Worm (Caenorhabditis elegans) whole organism, mixed stage, embryonic: Measurements from ENCODE around the gene fbxa-107.

ENCODE experiments used
- M03D4.4 ChIP-seq: sonication (generic microtip); optimal IDR thresholded peaks from 2 replicates; lab custom pipeline; 2017; ENCODE audit warnings: mild to moderate bottlenecking, missing genetic modification characterization, missing compliant biosample characterization
- blmp-1 ChIP-seq: fragments of 150-350 bp; optimal IDR thresholded peaks from 2 replicates; lab custom pipeline; 2014; ENCODE audit warnings: missing biosample characterization, missing genetic modification characterization
- ceh-39 ChIP-seq: fragments of 150-350 bp; optimal IDR thresholded peaks from 2 replicates; lab custom pipeline; 2014; ENCODE audit warnings: missing biosample characterization, missing genetic modification characterization
- ceh-43 ChIP-seq: fragments of 200-800 bp; sonication (Bioruptor generic); optimal IDR thresholded peaks from 2 replicates; lab custom pipeline; 2018; ENCODE audit warnings: mild to moderate bottlenecking, missing genetic modification characterization, moderate library complexity, missing compliant biosample characterization
- ceh-83 ChIP-seq: fragments of 200-800 bp; sonication (Bioruptor generic); optimal IDR thresholded peaks from 2 replicates; lab custom pipeline; 2018; ENCODE audit warnings: mild to moderate bottlenecking, missing genetic modification characterization, missing compliant biosample characterization
- ces-1 ChIP-seq: fragments of 150-350 bp; optimal IDR thresholded peaks from 2 replicates; lab custom pipeline; 2014; ENCODE audit warnings: missing biosample characterization, missing genetic modification reagents, missing genetic modification characterization
- cnd-1 ChIP-seq: fragments of 200-800 bp; sonication (Bioruptor generic); optimal IDR thresholded peaks from 2 replicates; lab custom pipeline; 2018; ENCODE audit warnings: mild to moderate bottlenecking, missing genetic modification characterization, missing compliant biosample characterization
- drap-1 ChIP-seq: fragments of 200-800 bp; sonication (Bioruptor generic); optimal IDR thresholded peaks from 3 replicates; lab custom pipeline; 2018; ENCODE audit warnings: mild to moderate bottlenecking, missing genetic modification characterization, missing compliant biosample characterization
- elt-1 ChIP-seq: sonication (generic microtip); optimal IDR thresholded peaks from 2 replicates; lab custom pipeline; 2017; ENCODE audit warnings: missing genetic modification characterization, mild to moderate bottlenecking, missing compliant biosample characterization, antibody characterized with exemption, moderate library complexity, borderline replicate concordance; ENCODE audit not compliant: insufficient read depth
- flh-1 ChIP-seq: fragments of 200-800 bp; sonication (Bioruptor generic); optimal IDR thresholded peaks from 2 replicates; lab custom pipeline; 2018; ENCODE audit warnings: mild to moderate bottlenecking, missing genetic modification characterization, moderate library complexity, missing compliant biosample characterization
- ham-2 ChIP-seq: fragments of 200-800 bp; sonication (Bioruptor generic); optimal IDR thresholded peaks from 2 replicates; lab custom pipeline; 2018; ENCODE audit warnings: mild to moderate bottlenecking, missing genetic modification characterization, missing compliant biosample characterization
- hlh-1 ChIP-seq: fragments of 150-350 bp; optimal IDR thresholded peaks from 2 replicates; lab custom pipeline; 2014; ENCODE audit warnings: missing biosample characterization, missing genetic modification reagents, missing genetic modification characterization
- lin-13 ChIP-seq: fragments of 150-350 bp; optimal IDR thresholded peaks from 2 replicates; lab custom pipeline; 2014; ENCODE audit warnings: missing biosample characterization, missing genetic modification characterization
- lsy-2 ChIP-seq: fragments of 150-350 bp; optimal IDR thresholded peaks from 2 replicates; lab custom pipeline; 2014; ENCODE audit warnings: missing biosample characterization, missing genetic modification characterization
- mab-5 ChIP-seq: fragments of 150-350 bp; optimal IDR thresholded peaks from 2 replicates; lab custom pipeline; 2014; ENCODE audit warnings: missing biosample characterization, missing genetic modification characterization
- mep-1 ChIP-seq: fragments of 150-350 bp; optimal IDR thresholded peaks from 2 replicates; lab custom pipeline; 2017; ENCODE audit warnings: missing biosample characterization, missing genetic modification reagents, missing genetic modification characterization, inconsistent platforms
- nhr-12 ChIP-seq: fragments of 150-350 bp; optimal IDR thresholded peaks from 2 replicates; lab custom pipeline; 2014; ENCODE audit warnings: missing biosample characterization, missing genetic modification characterization
- nhr-2 ChIP-seq: fragments of 150-350 bp; optimal IDR thresholded peaks from 2 replicates; lab custom pipeline; 2014; ENCODE audit warnings: missing biosample characterization, missing genetic modification characterization
- nhr-237 ChIP-seq: fragments of 150-350 bp; optimal IDR thresholded peaks from 2 replicates; lab custom pipeline; 2014; ENCODE audit warnings: missing biosample characterization, missing genetic modification characterization
- nhr-28 ChIP-seq: fragments of 150-350 bp; optimal IDR thresholded peaks from 2 replicates; lab custom pipeline; 2014; ENCODE audit warnings: missing biosample characterization, missing genetic modification characterization
- nhr-76 ChIP-seq: sonication (generic microtip); optimal IDR thresholded peaks from 2 replicates; lab custom pipeline; 2017; ENCODE audit warnings: missing biosample characterization, missing genetic modification characterization
- pha-4 ChIP-seq: fragments of 150-350 bp; optimal IDR thresholded peaks from 2 replicates; lab custom pipeline; 2018; ENCODE audit warnings: missing biosample characterization, missing genetic modification reagents, missing genetic modification characterization
- sptf-1 ChIP-seq: sonication (generic microtip); optimal IDR thresholded peaks from 2 replicates; lab custom pipeline; 2017; ENCODE audit warnings: mild to moderate bottlenecking, missing genetic modification characterization, moderate library complexity, missing compliant biosample characterization
- tbx-8 ChIP-seq: fragments of 200-800 bp; sonication (Bioruptor generic); optimal IDR thresholded peaks from 2 replicates; lab custom pipeline; 2018; ENCODE audit warnings: mild to moderate bottlenecking, missing genetic modification characterization, moderate library complexity, missing compliant biosample characterization
- unc-120 ChIP-seq: sonication (generic microtip); optimal IDR thresholded peaks from 2 replicates; lab custom pipeline; 2017; ENCODE audit warnings: missing genetic modification characterization, missing compliant biosample characterization; ENCODE audit not compliant: poor library complexity, severe bottlenecking
- unc-39 ChIP-seq: fragments of 150-350 bp; optimal IDR thresholded peaks from 2 replicates; lab custom pipeline; 2014; ENCODE audit warnings: missing biosample characterization, missing genetic modification characterization
- zip-8 ChIP-seq: fragments of 150-350 bp; optimal IDR thresholded peaks from 2 replicates; lab custom pipeline; 2014; ENCODE audit warnings: missing biosample characterization, missing genetic modification characterization
- ztf-11 ChIP-seq: fragments of 150-350 bp; optimal IDR thresholded peaks from 2 replicates; lab custom pipeline; 2014; ENCODE audit warnings: missing biosample characterization, missing genetic modification characterization

The fbxa-107 gene

DNA sequence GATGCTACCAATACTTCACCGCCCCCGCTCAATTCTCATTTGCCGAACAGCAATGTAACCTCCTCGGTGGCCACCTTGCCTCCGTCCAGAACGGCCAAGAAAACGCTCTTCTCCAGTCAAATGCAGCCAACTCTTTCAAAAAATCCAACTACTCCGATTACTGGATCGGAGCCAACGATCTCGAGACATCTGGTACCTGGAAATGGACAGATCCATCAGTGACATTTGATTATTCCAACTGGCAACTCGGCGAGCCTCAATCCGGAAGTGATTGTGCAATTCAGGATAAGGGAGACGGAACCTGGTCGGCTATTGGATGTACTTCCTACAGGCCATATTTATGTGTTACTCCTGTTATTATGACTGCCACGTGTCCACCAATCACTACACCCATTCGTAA lies 34.4 kb downstream of the fbxa-107 start:
- no peak for TF ChIP-seq ces-1 (GFP tag; lab: Kevin White, UChicago)

DNA sequence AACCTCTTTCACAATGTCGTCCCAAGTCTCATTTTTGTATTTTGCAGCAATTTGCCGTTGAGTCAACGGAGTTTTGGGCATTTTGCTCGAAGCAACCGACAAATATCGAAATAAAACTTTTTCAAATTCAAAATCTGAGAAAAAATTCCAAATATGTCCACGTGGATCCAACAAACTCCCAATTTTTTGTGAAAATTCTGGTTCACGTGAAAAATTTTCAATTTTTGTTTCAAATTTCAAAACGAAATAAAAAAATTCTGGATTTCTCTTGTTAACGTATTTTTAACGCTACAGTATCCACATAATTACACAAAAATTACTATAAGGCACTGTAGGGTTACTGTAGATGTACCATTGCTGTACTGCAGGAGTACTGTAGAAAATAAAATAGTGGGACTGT lies 37.5 kb downstream of the fbxa-107 start, which contains the start of gene C14A6.13:
Gene C14A6.13 (minus strand): TSS at position 101 of the 400 bp plus-strand sequence.
- no peak for TF ChIP-seq ceh-43 (GFP tag; lab: Kevin White, UChicago)
- TF ChIP-seq ceh-39: no peak

DNA sequence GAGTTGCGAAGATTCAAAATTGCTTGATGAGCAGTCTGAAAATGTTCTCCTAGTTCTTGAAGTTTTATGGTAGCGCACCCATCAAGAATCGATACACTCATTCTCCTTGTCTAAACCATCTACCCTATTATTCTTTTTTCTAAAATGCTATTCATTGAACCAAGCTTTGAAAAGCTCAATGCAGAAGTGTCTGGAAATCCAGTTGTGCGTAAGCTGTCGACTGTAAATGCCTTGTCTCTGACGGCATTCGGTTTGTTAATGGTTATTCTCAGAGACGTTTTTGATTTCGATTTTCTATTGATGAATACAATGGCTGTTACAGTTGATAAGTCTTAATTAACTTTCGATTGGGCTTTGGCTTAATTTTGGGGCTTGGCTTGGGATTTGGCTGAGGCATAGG lies 38.8 kb downstream of the fbxa-107 start, which contains the start of gene C14A6.12:
Gene C14A6.12 (minus strand): TSS at position 101 of the 400 bp plus-strand sequence.
- TF ChIP-seq sptf-1 (tag; lab: Kevin White, UChicago): no peak
- TF ChIP-seq cnd-1 (tag; lab: Kevin White, UChicago): no peak
- TF ChIP-seq lin-13 (tag; lab: Kevin White, UChicago): no peak
- TF ChIP-seq flh-1 (GFP tag; lab: Kevin White, UChicago): no peak
- TF ChIP-seq elt-1: no peak
- no peak for TF ChIP-seq ztf-11
- no peak for TF ChIP-seq ceh-83 (GFP tag; lab: Kevin White, UChicago)
- no peak for TF ChIP-seq nhr-237
- no peak for TF ChIP-seq ham-2 (GFP tag; lab: Kevin White, UChicago)
- no peak for TF ChIP-seq unc-120 (tag; lab: Kevin White, UChicago)
- TF ChIP-seq mep-1 (tag; lab: Kevin White, UChicago): no peak
- TF ChIP-seq lsy-2 (tag; lab: Kevin White, UChicago): no peak

DNA sequence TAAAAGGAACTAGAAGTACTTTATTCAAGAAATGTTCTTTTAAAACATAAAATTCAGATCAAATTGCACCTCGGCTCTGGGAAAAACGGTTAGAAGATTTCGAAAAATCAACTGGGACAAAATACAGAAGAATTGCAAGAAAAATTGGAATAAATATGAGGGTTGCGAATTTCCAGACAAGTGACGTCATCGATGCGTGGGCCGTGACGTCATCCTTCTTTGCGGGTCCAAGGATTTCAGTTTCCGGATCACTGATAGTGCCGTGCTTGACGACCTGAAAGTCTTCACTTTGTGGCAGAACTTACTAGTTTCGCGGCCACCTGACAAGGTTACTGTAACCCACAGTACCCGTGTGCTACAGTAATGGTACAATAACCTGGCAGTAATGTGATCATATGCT lies 39.7 kb downstream of the fbxa-107 start:
- peak; percentile 96 for TF ChIP-seq zip-8 (tag; lab: Kevin White, UChicago)
- no peak for TF ChIP-seq ceh-39

DNA sequence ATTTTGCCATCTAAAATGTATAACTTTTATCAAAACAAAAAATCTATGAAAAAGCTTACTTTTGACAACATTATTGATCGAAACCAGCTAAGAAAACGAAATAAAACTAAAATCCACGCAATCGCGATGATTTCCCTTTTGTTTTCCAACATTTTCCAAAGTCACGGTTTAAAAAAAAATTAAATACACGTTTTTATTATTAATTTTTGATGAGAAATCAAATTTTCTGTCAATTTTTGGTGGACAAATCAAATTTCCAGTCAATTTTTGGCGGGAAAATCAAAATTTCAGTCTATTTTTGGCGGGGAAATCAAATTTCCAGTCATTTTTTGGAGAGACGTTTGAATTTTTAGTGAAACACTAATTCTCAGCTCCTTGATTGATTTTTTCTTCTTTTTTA lies 41.0 kb downstream of the fbxa-107 start, which contains the start of gene C14A6.5:
Gene C14A6.5 (minus strand): TSS at position 101 of the 400 bp plus-strand sequence.
- TF ChIP-seq blmp-1 (tag; lab: Kevin White, UChicago) (no peak), sptf-1 (tag; lab: Kevin White, UChicago) (no peak), drap-1 (GFP tag; lab: Kevin White, UChicago) (no peak), tbx-8 (GFP tag; lab: Kevin White, UChicago) (no peak), nhr-76 (tag; lab: Kevin White, UChicago) (no peak), pha-4 (no peak), nhr-2 (tag; lab: Kevin White, UChicago) (no peak), ztf-11 (no peak), lsy-2 (tag; lab: Kevin White, UChicago) (no peak)
- TF ChIP-seq, all 35 proteins: peak for 0

DNA sequence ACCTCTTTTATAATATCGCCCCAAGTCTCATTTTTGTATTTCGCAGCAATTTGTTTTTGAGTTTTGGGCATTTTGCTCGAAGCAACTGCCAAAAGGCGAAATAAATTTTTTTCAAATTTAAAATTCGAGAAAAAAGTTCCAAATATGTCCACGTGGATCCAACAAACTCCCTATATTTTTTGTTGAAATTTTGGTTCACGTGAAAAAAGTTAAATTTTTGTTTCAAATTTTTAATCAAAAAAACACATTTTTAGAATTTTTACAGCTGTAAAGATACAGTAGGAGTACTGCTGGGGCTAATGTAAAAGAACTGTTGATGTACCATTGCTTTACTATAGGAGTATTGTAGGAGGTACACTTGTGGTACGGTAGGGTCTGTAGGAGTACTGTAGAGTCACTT lies 43.4 kb downstream of the fbxa-107 start, which contains the start of gene C14A6.6:
Gene C14A6.6 (minus strand): TSS at position 101 of the 400 bp plus-strand sequence.
- TF ChIP-seq zip-8 (tag; lab: Kevin White, UChicago): no peak
- no peak for TF ChIP-seq mab-5 (tag; lab: Kevin White, UChicago)
- no peak for TF ChIP-seq elt-1

DNA sequence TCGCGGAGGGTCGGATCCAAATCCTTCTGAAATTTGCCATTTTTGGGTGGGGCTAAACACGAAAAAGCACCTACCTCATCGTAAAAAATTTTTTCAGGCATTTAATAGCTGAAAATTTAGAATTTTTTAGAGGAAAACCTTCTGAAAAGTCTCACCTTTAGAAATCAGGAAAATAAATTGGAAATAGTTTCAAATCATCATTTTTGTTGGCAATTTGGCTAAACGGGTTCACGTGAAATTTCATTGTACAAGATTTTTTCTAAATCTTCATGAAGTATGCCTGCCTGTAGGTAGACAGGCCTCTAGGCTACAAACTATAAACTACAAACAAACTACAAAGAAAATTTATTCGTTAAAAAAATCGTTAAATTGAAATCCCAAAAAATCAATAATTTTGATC lies 44.5 kb downstream of the fbxa-107 start, which contains the start of gene C14A6.7:
Gene C14A6.7 (minus strand): TSS at position 101 of the 400 bp plus-strand sequence.
- TF ChIP-seq nhr-28 (tag; lab: Kevin White, UChicago) (no peak), mab-5 (tag; lab: Kevin White, UChicago) (no peak), hlh-1 (tag; lab: Kevin White, UChicago) (no peak), nhr-12 (tag; lab: Kevin White, UChicago) (no peak), ceh-83 (GFP tag; lab: Kevin White, UChicago) (no peak), cnd-1 (tag; lab: Kevin White, UChicago) (no peak), M03D4.4 (tag; lab: Kevin White, UChicago) (no peak), drap-1 (GFP tag; lab: Kevin White, UChicago) (no peak), unc-39 (no peak)
